Worm (Caenorhabditis elegans) whole organism, young adult: ENCODE results near the gene C48B4.9.

Source experiments
- B0336.3 ChIP-seq: fragments of 200-800 bp; sonication (Bioruptor generic); IDR thresholded peaks from 2 replicates; pipeline ENCODE4 v1.3.6; 2022; ENCODE audit warnings: missing genetic modification characterization, missing compliant biosample characterization
- T07F8.4 ChIP-seq: sonication (generic microtip); optimal IDR thresholded peaks from 2 replicates; lab custom pipeline; 2016; ENCODE audit warnings: mild to moderate bottlenecking, missing genetic modification characterization, moderate library complexity, missing compliant biosample characterization
- atf-7 ChIP-seq: sonication (generic microtip); optimal IDR thresholded peaks from 2 replicates; lab custom pipeline; 2017; ENCODE audit warnings: mild to moderate bottlenecking, missing genetic modification characterization, missing compliant biosample characterization
- attf-5 ChIP-seq: fragments of 200-800 bp; sonication (Bioruptor generic); optimal IDR thresholded peaks from 2 replicates; lab custom pipeline; 2018; ENCODE audit warnings: mild to moderate bottlenecking, missing genetic modification characterization, missing compliant biosample characterization
- attf-6 ChIP-seq: fragments of 200-800 bp; sonication (Bioruptor generic); IDR thresholded peaks from 2 replicates; pipeline ENCODE4 v1.3.6; 2022; ENCODE audit warnings: missing genetic modification reagents, missing genetic modification characterization, missing compliant biosample characterization
- ccch-3 ChIP-seq: fragments of 200-800 bp; sonication (Bioruptor generic); optimal IDR thresholded peaks from 2 replicates; lab custom pipeline; 2018; ENCODE audit warnings: mild to moderate bottlenecking, missing genetic modification characterization, missing compliant biosample characterization
- cebp-1 ChIP-seq, 2 experiments: fragments of 200-800 bp in 1 of 2; sonication (Bioruptor generic) in 1 of 2; sonication (generic microtip) in 1 of 2; IDR thresholded peaks in 1 of 2; optimal IDR thresholded peaks in 1 of 2; 2 replicates each; pipeline versions ENCODE4 v1.3.6 to Lab custom; 2017 to 2022; ENCODE audit warnings: missing compliant biosample characterization in 2 of 2, missing genetic modification characterization in 2 of 2, mild to moderate bottlenecking in 1 of 2, missing genetic modification reagents in 1 of 2, moderate library complexity in 1 of 2
- cebp-2 ChIP-seq: fragments of 200-800 bp; sonication (Bioruptor generic); IDR thresholded peaks from 2 replicates; pipeline ENCODE4 v1.3.6; 2022; ENCODE audit warnings: missing genetic modification characterization, missing compliant biosample characterization
- ceh-100 ChIP-seq: fragments of 200-800 bp; sonication (Bioruptor generic); IDR thresholded peaks from 2 replicates; pipeline ENCODE4 v1.3.6; 2022; ENCODE audit warnings: missing genetic modification reagents, missing genetic modification characterization, missing compliant biosample characterization
- ceh-27 ChIP-seq: fragments of 200-800 bp; sonication (Bioruptor generic); optimal IDR thresholded peaks from 2 replicates; lab custom pipeline; 2018; ENCODE audit warnings: mild to moderate bottlenecking, missing genetic modification characterization, moderate library complexity, missing compliant biosample characterization
- dox-1 ChIP-seq: fragments of 200-800 bp; sonication (Bioruptor generic); IDR thresholded peaks from 2 replicates; pipeline ENCODE4 v1.3.6; 2022; ENCODE audit warnings: missing genetic modification reagents, missing genetic modification characterization, missing compliant biosample characterization
- dpff-1 ChIP-seq: sonication (generic microtip); optimal IDR thresholded peaks from 2 replicates; lab custom pipeline; 2017; ENCODE audit warnings: mild to moderate bottlenecking, missing genetic modification characterization, missing compliant biosample characterization
- egl-18 ChIP-seq: fragments of 200-800 bp; sonication (Bioruptor generic); IDR thresholded peaks from 2 replicates; pipeline ENCODE4 v1.3.6; 2022; ENCODE audit warnings: missing genetic modification reagents, missing genetic modification characterization, missing compliant biosample characterization
- ets-4 ChIP-seq: fragments of 200-800 bp; sonication (Bioruptor generic); optimal IDR thresholded peaks from 2 replicates; lab custom pipeline; 2018; ENCODE audit warnings: mild to moderate bottlenecking, missing genetic modification characterization, missing compliant biosample characterization
- fkh-3 ChIP-seq: sonication (generic microtip); optimal IDR thresholded peaks from 2 replicates; lab custom pipeline; 2016; ENCODE audit warnings: mild to moderate bottlenecking, missing genetic modification characterization, missing compliant biosample characterization
- gei-17 ChIP-seq: fragments of 200-800 bp; sonication (Bioruptor generic); optimal IDR thresholded peaks from 2 replicates; lab custom pipeline; 2018; ENCODE audit warnings: mild to moderate bottlenecking, missing genetic modification characterization, missing compliant biosample characterization
- him-1 ChIP-seq: sonication (generic microtip); optimal IDR thresholded peaks from 2 replicates; lab custom pipeline; 2016; ENCODE audit warnings: missing genotype, missing genetic modification reagents, missing genetic modification characterization, missing compliant biosample characterization
- hlh-26 ChIP-seq: fragments of 200-800 bp; sonication (Bioruptor generic); conservative IDR thresholded peaks from 2 replicates; pipeline ENCODE4 v1.3.6; 2022; ENCODE audit warnings: missing genetic modification reagents, missing genetic modification characterization, missing compliant biosample characterization
- hmg-1.2 ChIP-seq: fragments of 200-800 bp; sonication (Bioruptor generic); IDR thresholded peaks from 2 replicates; pipeline ENCODE4 v1.3.6; 2022; ENCODE audit warnings: missing genetic modification reagents, missing genetic modification characterization, missing compliant biosample characterization
- hsf-1 ChIP-seq: fragments of 200-800 bp; sonication (Bioruptor generic); IDR thresholded peaks from 2 replicates; pipeline ENCODE4 v1.3.6; 2022; ENCODE audit warnings: missing genetic modification reagents, missing genetic modification characterization, missing compliant biosample characterization
- lsl-1 ChIP-seq: fragments of 200-800 bp; sonication (Bioruptor generic); optimal IDR thresholded peaks from 2 replicates; lab custom pipeline; 2018; ENCODE audit warnings: mild to moderate bottlenecking, missing genetic modification characterization, moderate library complexity, missing compliant biosample characterization
- madf-6 ChIP-seq: fragments of 200-800 bp; sonication (Bioruptor generic); IDR thresholded peaks from 2 replicates; pipeline ENCODE4 v1.3.6; 2022; ENCODE audit warnings: missing genetic modification reagents, missing genetic modification characterization, missing compliant biosample characterization
- mxl-1 ChIP-seq: sonication (generic microtip); optimal IDR thresholded peaks from 2 replicates; lab custom pipeline; 2016; ENCODE audit warnings: missing genetic modification characterization, missing compliant biosample characterization
- nhr-120 ChIP-seq: fragments of 200-800 bp; sonication (Bioruptor generic); IDR thresholded peaks from 2 replicates; pipeline ENCODE4 v1.3.6; 2022; ENCODE audit warnings: missing genetic modification characterization, missing compliant biosample characterization
- nhr-80 ChIP-seq: sonication (generic microtip); optimal IDR thresholded peaks from 2 replicates; lab custom pipeline; 2016; ENCODE audit warnings: missing genetic modification characterization, missing compliant biosample characterization
- rcor-1 ChIP-seq: fragments of 200-800 bp; sonication (Bioruptor generic); IDR thresholded peaks from 2 replicates; pipeline ENCODE4 v1.3.6; 2022; ENCODE audit warnings: missing genetic modification reagents, missing genetic modification characterization, missing compliant biosample characterization
- rpc-1 ChIP-seq, 2 experiments: fragments of 150-350 bp in 1 of 2; sonication (generic microtip) in 1 of 2; optimal IDR thresholded peaks; 2 replicates each; lab custom pipeline; 2014 to 2018; ENCODE audit warnings: missing biosample characterization in 1 of 2, missing genetic modification characterization in 1 of 2, missing genetic modification reagents in 1 of 2, missing genotype in 1 of 2
- snpc-1.3 ChIP-seq: sonication (generic microtip); optimal IDR thresholded peaks from 2 replicates; lab custom pipeline; 2017; ENCODE audit warnings: missing genetic modification characterization, mild to moderate bottlenecking, missing compliant biosample characterization, antibody characterized with exemption, moderate library complexity, missing genotype, missing genetic modification reagents; ENCODE audit not compliant: insufficient read depth
- snpc-3.4 ChIP-seq: sonication (generic microtip); optimal IDR thresholded peaks from 2 replicates; lab custom pipeline; 2017; ENCODE audit warnings: missing genetic modification characterization, mild to moderate bottlenecking, missing compliant biosample characterization, antibody characterized with exemption, moderate library complexity, missing genotype, missing genetic modification reagents
- tbx-9 ChIP-seq: sonication (generic microtip); optimal IDR thresholded peaks from 2 replicates; lab custom pipeline; 2016; ENCODE audit warnings: borderline replicate concordance, missing genetic modification characterization, inconsistent platforms, missing compliant biosample characterization
- tlf-1 ChIP-seq: fragments of 200-800 bp; sonication (Bioruptor generic); optimal IDR thresholded peaks from 2 replicates; lab custom pipeline; 2018; ENCODE audit warnings: mild to moderate bottlenecking, missing genetic modification characterization, missing compliant biosample characterization
- unc-62 ChIP-seq: fragments of 150-350 bp; optimal IDR thresholded peaks from 2 replicates; lab custom pipeline; 2014; ENCODE audit warnings: missing biosample characterization, missing genetic modification reagents, missing genetic modification characterization

C48B4.9 gene

ce11 chrIII:9592118-9592517, 29.0 kb upstream of the C48B4.9 start, which contains the start of gene acox-1.5:
Gene acox-1.5 (minus strand): TSS chrIII:9592192.
- TF ChIP-seq nhr-80 (tag; lab: Kevin White, UChicago) (peak; percentile 78), egl-18 (GFP tag; lab: Robert Waterston, UW) (no peak), cebp-2 (GFP tag; lab: Robert Waterston, UW) (no peak), madf-6 (GFP tag; lab: Robert Waterston, UW) (no peak)

- TF ChIP-seq dox-1 (GFP tag; lab: Robert Waterston, UW) (no peak), cebp-1 (GFP tag; IDR thresholded peaks at IDR 0.05; lab: Robert Waterston, UW) (no peak), cebp-1 (tag; optimal IDR thresholded peaks at IDR 0.05; lab: Kevin White, UChicago) (peak; percentile 54), ets-4 (GFP tag; lab: Kevin White, UChicago) (peak; percentile 24), hsf-1 (GFP tag; lab: Robert Waterston, UW) (no peak), nhr-80 (tag; lab: Kevin White, UChicago) (peak; percentile 80)
- TF ChIP-seq, all 124 proteins: peak for 3
Observed at ce11 chrIII:9590212-9590611, 27.1 kb upstream of the C48B4.9 start.

- TF ChIP-seq nhr-120 (no peak), hmg-1.2 (no peak), dpff-1 (tag; lab: Kevin White, UChicago) (no peak), attf-5 (GFP tag; lab: Kevin White, UChicago) (no peak), tlf-1 (no peak), gei-17 (no peak), hlh-26 (GFP tag; lab: Robert Waterston, UW) (no peak), T07F8.4 (tag; lab: Kevin White, UChicago) (no peak), B0336.3 (GFP tag; lab: Robert Waterston, UW) (no peak)
Observed at ce11 chrIII:9585314-9585713, 22.2 kb upstream of the C48B4.9 start.

ce11 chrIII:9583224-9583623, 20.1 kb upstream of the C48B4.9 start:
- TF ChIP-seq lsl-1 (no peak), mxl-1 (tag; lab: Kevin White, UChicago) (no peak), rpc-1 (optimal IDR thresholded peaks at IDR 0.05; lab: Kevin White, UChicago) (no peak), rpc-1 (tag; optimal IDR thresholded peaks at IDR 0.05; lab: Kevin White, UChicago) (no peak), fkh-3 (tag; lab: Kevin White, UChicago) (no peak), ceh-100 (GFP tag; lab: Robert Waterston, UW) (no peak), ceh-27 (GFP tag; lab: Kevin White, UChicago) (no peak), snpc-1.3 (tag; lab: Kevin White, UChicago) (no peak), tbx-9 (tag; lab: Kevin White, UChicago) (no peak), hmg-1.2 (no peak), rcor-1 (GFP tag; lab: Robert Waterston, UW) (no peak), ccch-3 (no peak), unc-62 (GFP tag; lab: Kevin White, UChicago) (no peak), atf-7 (tag; lab: Kevin White, UChicago) (no peak), cebp-1 (GFP tag; IDR thresholded peaks at IDR 0.05; lab: Robert Waterston, UW) (no peak), cebp-1 (tag; optimal IDR thresholded peaks at IDR 0.05; lab: Kevin White, UChicago) (no peak), attf-6 (GFP tag; lab: Robert Waterston, UW) (no peak)

ce11 chrIII:9582240-9582639, 19.1 kb upstream of the C48B4.9 start, which contains the start of gene C48B4.3:
Gene C48B4.3 (minus strand): TSS chrIII:9582388.
- TF ChIP-seq him-1 (tag; lab: Kevin White, UChicago) (no peak), snpc-3.4 (tag; lab: Kevin White, UChicago) (no peak)
